Fruit fly (Drosophila melanogaster) Kc167 (cell line): ENCODE results near the gene CG2182.

Experiments
- Sin3A ChIP-seq: fragments of >200 bp; optimal IDR thresholded peaks from 2 replicates; lab custom pipeline; 2018; ENCODE audit warnings: missing external identifiers
- h ChIP-seq: fragments of >200 bp; optimal IDR thresholded peaks from 3 replicates; lab custom pipeline; 2018; ENCODE audit warnings: missing external identifiers
- insv ChIP-seq: fragments of >200 bp; optimal IDR thresholded peaks from 3 replicates; lab custom pipeline; 2018; ENCODE audit warnings: missing external identifiers
- psq ChIP-seq: fragments of >200 bp; optimal IDR thresholded peaks from 2 replicates; lab custom pipeline; 2017; ENCODE audit warnings: missing external identifiers
- ttk ChIP-seq: sonication (Bioruptor generic); optimal IDR thresholded peaks from 2 replicates; lab custom pipeline; 2017; ENCODE audit warnings: missing external identifiers

DNA sequence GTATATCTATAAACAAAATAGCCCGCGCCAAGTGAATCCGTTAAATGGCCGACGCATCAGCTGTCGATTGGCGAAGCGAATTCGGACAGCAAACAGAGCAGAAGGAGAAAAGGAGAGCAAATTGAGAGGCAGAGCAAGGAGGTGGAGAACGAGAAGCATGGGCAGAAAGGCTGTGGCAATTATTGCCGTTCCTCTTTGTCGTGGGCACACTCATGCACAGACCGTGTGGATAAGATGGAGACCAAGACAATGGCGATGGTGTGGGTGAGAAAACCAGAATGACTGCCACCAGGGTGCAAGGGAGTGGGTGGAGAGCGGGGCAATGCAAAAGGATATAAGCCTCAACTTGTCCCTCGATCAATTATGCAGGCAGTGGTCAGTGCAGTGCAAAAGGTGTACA, 48.5 kb downstream of the CG2182 start:
- TF ChIP-seq psq (no peak), Sin3A (no peak), insv (lab: Kevin White, UChicago) (no peak), ttk (lab: Kevin White, UChicago) (no peak), h (lab: Kevin White, UChicago) (no peak)
